Fruit fly (Drosophila melanogaster) whole organism, adult: ENCODE measurements around the gene Oseg4.

ENCODE experiments used
- CG11617 ChIP-seq: fragments of 200-800 bp; sonication (Bioruptor generic); optimal IDR thresholded peaks from 2 replicates; lab custom pipeline; 2017; ENCODE audit warnings: mild to moderate bottlenecking, missing biosample characterization, missing genetic modification reagents, missing genetic modification characterization
- CG14711 ChIP-seq: fragments of 200-800 bp; sonication (Bioruptor generic); optimal IDR thresholded peaks from 2 replicates; lab custom pipeline; 2018; ENCODE audit warnings: missing biosample characterization, mild to moderate bottlenecking, missing genetic modification characterization, moderate library complexity
- CG1620 ChIP-seq: fragments of 200-800 bp; sonication (Bioruptor generic); optimal IDR thresholded peaks from 2 replicates; lab custom pipeline; 2016; ENCODE audit warnings: missing biosample characterization, missing genetic modification characterization
- CG33017 ChIP-seq: fragments of 200-800 bp; sonication (Bioruptor generic); optimal IDR thresholded peaks from 2 replicates; lab custom pipeline; 2018; ENCODE audit warnings: missing biosample characterization, mild to moderate bottlenecking, missing genetic modification characterization, moderate library complexity
- CG5204 ChIP-seq: fragments of 200-800 bp; sonication (Bioruptor generic); optimal IDR thresholded peaks from 2 replicates; lab custom pipeline; 2016; ENCODE audit warnings: missing biosample characterization, missing genetic modification characterization
- CG7045 ChIP-seq: fragments of 200-800 bp; sonication (Bioruptor generic); optimal IDR thresholded peaks from 2 replicates; lab custom pipeline; 2017; ENCODE audit warnings: missing biosample characterization, mild to moderate bottlenecking, missing genetic modification characterization
- CG7101 ChIP-seq: fragments of 200-800 bp; sonication (Bioruptor generic); optimal IDR thresholded peaks from 2 replicates; lab custom pipeline; 2018; ENCODE audit warnings: missing biosample characterization, mild to moderate bottlenecking, missing genetic modification characterization, moderate library complexity
- Crg-1 ChIP-seq: fragments of 200-800 bp; sonication (Bioruptor generic); optimal IDR thresholded peaks from 2 replicates; lab custom pipeline; 2016; ENCODE audit warnings: missing biosample characterization, missing genetic modification characterization
- Mnt ChIP-seq: fragments of 200-800 bp; sonication (Bioruptor generic); optimal IDR thresholded peaks from 2 replicates; lab custom pipeline; 2016; ENCODE audit warnings: missing biosample characterization, mild to moderate bottlenecking, missing genetic modification characterization
- bab1 ChIP-seq: fragments of 200-800 bp; sonication (Bioruptor generic); optimal IDR thresholded peaks from 3 replicates; lab custom pipeline; 2019; ENCODE audit warnings: missing biosample characterization, mild to moderate bottlenecking, missing genetic modification characterization, moderate library complexity
- cic ChIP-seq: fragments of 200-800 bp; sonication (Bioruptor generic); optimal IDR thresholded peaks from 2 replicates; lab custom pipeline; 2017; ENCODE audit warnings: missing biosample characterization, mild to moderate bottlenecking, missing genetic modification characterization, moderate library complexity
- tj ChIP-seq: fragments of 200-800 bp; sonication (Bioruptor generic); optimal IDR thresholded peaks from 3 replicates; lab custom pipeline; 2017; ENCODE audit warnings: missing biosample characterization, mild to moderate bottlenecking, missing genetic modification characterization, moderate library complexity
- toe ChIP-seq: fragments of 200-800 bp; sonication (Bioruptor generic); optimal IDR thresholded peaks from 2 replicates; lab custom pipeline; 2016; ENCODE audit warnings: missing biosample characterization, missing genetic modification characterization

DNA sequence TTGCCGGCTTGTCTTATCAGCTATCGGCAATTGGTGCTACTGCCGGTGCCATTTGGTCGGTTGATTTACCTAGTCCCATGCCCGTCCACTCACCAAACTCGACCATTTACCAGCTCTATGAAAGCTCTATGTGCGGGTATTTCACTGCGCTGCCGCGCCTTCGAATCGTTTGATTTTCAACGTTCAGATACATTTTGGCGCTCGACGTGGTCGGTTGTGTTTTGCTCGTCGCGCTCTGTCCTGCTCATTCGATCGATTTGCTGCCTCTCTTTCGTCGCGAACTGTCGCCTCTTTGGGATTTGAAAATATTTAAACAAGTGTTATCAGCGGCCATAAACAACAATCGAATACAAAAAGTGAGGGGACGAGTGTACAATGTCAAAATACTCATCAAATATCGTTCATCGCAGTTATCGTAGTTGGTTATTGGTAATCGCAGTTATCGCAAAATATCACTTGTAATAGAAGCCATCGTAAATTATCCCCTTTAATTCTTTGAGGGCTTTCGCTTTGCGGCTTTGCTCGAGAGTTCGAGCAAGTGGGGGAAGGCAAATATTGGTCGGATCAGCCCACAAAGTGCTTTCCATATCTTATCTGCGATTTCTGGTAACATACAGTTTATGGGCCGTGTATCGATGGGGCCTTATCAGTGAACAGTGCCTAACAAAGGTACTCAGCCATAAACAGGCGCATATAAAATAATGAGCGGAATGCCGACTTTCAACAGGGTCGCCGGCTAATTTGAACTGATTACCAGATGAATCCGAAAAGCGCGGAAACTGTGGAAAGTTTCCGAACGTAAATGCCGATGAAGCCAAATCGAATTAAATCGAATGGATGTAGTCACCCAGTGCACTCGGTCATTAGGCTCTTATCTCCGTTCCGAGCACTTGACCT, 6.3 kb upstream of the Oseg4 start:
- TF ChIP-seq CG7045 (GFP tag; lab: Kevin White, UChicago) (no peak), CG14711 (no peak), Crg-1 (GFP tag; lab: Kevin White, UChicago) (no peak), toe (GFP tag; lab: Kevin White, UChicago) (no peak), bab1 (GFP tag; lab: Kevin White, UChicago) (no peak), tj (GFP tag; lab: Kevin White, UChicago) (peak; percentile 12), CG11617 (GFP tag; lab: Kevin White, UChicago) (no peak), CG1620 (GFP tag; lab: Kevin White, UChicago) (no peak), cic (GFP tag; lab: Kevin White, UChicago) (peak; percentile 66), CG33017 (no peak), Mnt (GFP tag; lab: Kevin White, UChicago) (peak; percentile 23), CG5204 (GFP tag; lab: Kevin White, UChicago) (peak; percentile 2), CG7101 (tag; lab: Kevin White, UChicago) (no peak)
